Worm (Caenorhabditis elegans): ENCODE measurements around the gene F54D5.3.

DNA sequence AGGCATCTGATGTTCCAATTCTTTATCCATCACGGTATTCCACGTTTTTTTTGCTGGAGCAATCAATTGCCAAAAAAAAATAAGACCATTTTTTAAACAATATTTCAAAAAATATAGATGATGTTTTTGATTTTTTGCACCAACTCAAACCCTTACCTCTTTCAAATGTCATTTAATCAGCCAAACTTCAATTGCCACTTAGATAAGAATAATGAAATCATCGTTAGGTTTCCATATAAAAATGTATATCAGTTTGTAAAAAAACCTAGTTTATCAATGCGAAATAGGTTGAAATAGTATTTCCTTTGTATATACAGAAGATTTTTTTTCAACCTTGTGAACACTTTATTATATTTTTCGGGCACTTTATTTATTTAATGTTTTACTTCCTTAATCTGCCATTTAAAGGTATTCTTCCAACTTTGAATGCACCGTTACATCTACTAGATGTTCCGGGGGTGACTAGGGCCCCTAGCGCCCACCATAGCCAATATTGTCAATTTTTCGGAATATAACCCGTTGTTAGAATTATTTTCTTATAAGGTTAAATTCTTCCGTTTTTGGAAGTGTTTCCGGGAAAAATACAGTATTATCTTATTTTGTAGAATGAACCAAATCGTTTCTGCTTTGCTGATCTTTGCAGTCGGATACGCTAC is 2.3 kb upstream of the F54D5.3 start, which contains the start of the genes F54D5.23 and F54D5.4:
- TF ChIP-seq unc-62 (GFP tag; optimal IDR thresholded peaks at IDR 0.05) = no peak
- no peak for TF ChIP-seq nhr-77 (tag; optimal IDR thresholded peaks at IDR 0.05)
- TF ChIP-seq lin-39 (tag; optimal IDR thresholded peaks at IDR 0.05) = no peak
- TF ChIP-seq lin-35 (GFP tag; optimal IDR thresholded peaks at IDR 0.05) = no peak
- no peak for TF ChIP-seq mdl-1 (tag; optimal IDR thresholded peaks at IDR 0.05)
- TF ChIP-seq aly-2 (tag; optimal IDR thresholded peaks at IDR 0.05) = no peak
- TF ChIP-seq fos-1 (tag; optimal IDR thresholded peaks at IDR 0.05) = no peak
- no peak for TF ChIP-seq nhr-12 (tag; optimal IDR thresholded peaks at IDR 0.05)
- TF ChIP-seq rnt-1 (tag; optimal IDR thresholded peaks at IDR 0.05) = no peak
- no peak for TF ChIP-seq C16A3.4 (tag; optimal IDR thresholded peaks at IDR 0.05)
- TF ChIP-seq egl-27 (tag; optimal IDR thresholded peaks at IDR 0.05) = no peak
- no peak for TF ChIP-seq sptf-1 (tag; optimal IDR thresholded peaks at IDR 0.05)
- TF ChIP-seq irx-1 (tag; optimal IDR thresholded peaks at IDR 0.05) = no peak
